Worm (Caenorhabditis elegans) whole organism, L1 larva: ENCODE results near the gene F01D5.6.

Experiments
- dpl-1 ChIP-seq, 3 experiments: fragments of 150-350 bp in 2 of 3; sonication (generic microtip) in 1 of 3; optimal IDR thresholded peaks; 2 replicates each; lab custom pipeline; 2014 to 2017; ENCODE audit warnings: missing biosample characterization in 3 of 3, missing genetic modification characterization in 3 of 3, missing genetic modification reagents in 3 of 3
- hlh-17 ChIP-seq: fragments of 200-800 bp; sonication (Bioruptor generic); optimal IDR thresholded peaks from 2 replicates; lab custom pipeline; 2018; ENCODE audit warnings: missing genetic modification characterization, mild to moderate bottlenecking, missing compliant biosample characterization, moderate library complexity, borderline replicate concordance
- lin-15B ChIP-seq: fragments of 150-350 bp; sonication (generic microtip); optimal IDR thresholded peaks from 3 replicates; lab custom pipeline; 2014; ENCODE audit warnings: missing biosample characterization, missing genetic modification characterization
- mep-1 ChIP-seq: fragments of 150-350 bp; optimal IDR thresholded peaks from 2 replicates; lab custom pipeline; 2014; ENCODE audit warnings: missing biosample characterization, missing genetic modification characterization
- nhr-11 ChIP-seq: fragments of 150-350 bp; optimal IDR thresholded peaks from 2 replicates; lab custom pipeline; 2014; ENCODE audit warnings: missing biosample characterization, missing genetic modification characterization
- nhr-76 ChIP-seq: sonication (generic microtip); optimal IDR thresholded peaks from 2 replicates; lab custom pipeline; 2017; ENCODE audit warnings: missing biosample characterization, missing genetic modification characterization
- tbx-2 ChIP-seq: sonication (generic microtip); optimal IDR thresholded peaks from 2 replicates; lab custom pipeline; 2016; ENCODE audit warnings: missing genetic modification characterization, missing compliant biosample characterization
- unc-30 ChIP-seq: sonication (generic microtip); optimal IDR thresholded peaks from 2 replicates; lab custom pipeline; 2017; ENCODE audit warnings: missing biosample characterization, missing genetic modification characterization
- unc-62 ChIP-seq: fragments of 150-350 bp; optimal IDR thresholded peaks from 2 replicates; lab custom pipeline; 2014; ENCODE audit warnings: missing biosample characterization, missing genetic modification reagents, missing genetic modification characterization
- ztf-11 ChIP-seq, 2 experiments: sonication (generic microtip); optimal IDR thresholded peaks; 2 replicates each; lab custom pipeline; 2016 to 2017; ENCODE audit warnings: missing genetic modification characterization in 2 of 2, missing biosample characterization in 1 of 2, missing compliant biosample characterization in 1 of 2

ce11 chrII:14002200-14002599 is 4.1 kb upstream of the F01D5.6 start, which contains the start of gene F01D5.5:
- TF ChIP-seq unc-30 (no peak), dpl-1 (GFP tag; optimal IDR thresholded peaks at IDR 0.05; lab: Kevin White, UChicago) (no peak), lin-15B (no peak), mep-1 (tag; lab: Kevin White, UChicago) (no peak), nhr-11 (tag; lab: Kevin White, UChicago) (no peak), nhr-76 (tag; lab: Kevin White, UChicago) (no peak), tbx-2 (tag; lab: Kevin White, UChicago) (no peak), ztf-11 (tag; optimal IDR thresholded peaks at IDR 0.05; lab: Kevin White, UChicago) (no peak), unc-62 (GFP tag; lab: Kevin White, UChicago) (no peak), hlh-17 (GFP tag; lab: Kevin White, UChicago) (no peak)
